Fruit fly (Drosophila melanogaster) whole organism, embryonic: ENCODE measurements around the gene wus.
A peak's percentile ranks its signal among the peaks of the same experiment; 100 is the strongest.

Source experiments
- Awh ChIP-seq: fragments of 200-800 bp; sonication (Bioruptor generic); IDR thresholded peaks from 2 replicates; pipeline ENCODE4, ENCODE4 v1.3.6; 2022; ENCODE audit warnings: missing biosample characterization, missing genetic modification characterization
- BEAF-32 ChIP-seq: fragments of 200-800 bp; sonication (Bioruptor generic); optimal IDR thresholded peaks from 3 replicates; lab custom pipeline; 2017; ENCODE audit warnings: missing biosample characterization, missing genetic modification characterization, mild to moderate bottlenecking, moderate library complexity, missing genetic modification reagents
- CG10462 ChIP-seq: fragments of 200-800 bp; sonication (Bioruptor generic); optimal IDR thresholded peaks from 2 replicates; lab custom pipeline; 2016; ENCODE audit warnings: missing biosample characterization, missing genetic modification characterization
- CG11247 ChIP-seq: fragments of 200-800 bp; sonication (Bioruptor generic); IDR thresholded peaks from 2 replicates; pipeline ENCODE4 v1.3.6; 2022; ENCODE audit warnings: missing biosample characterization, missing genetic modification characterization
- CG11695 ChIP-seq: fragments of 200-800 bp; sonication (Bioruptor generic); IDR thresholded peaks from 3 replicates; pipeline ENCODE4 v1.3.6; 2022; ENCODE audit warnings: missing biosample characterization, missing genetic modification characterization
- CG12942 ChIP-seq: fragments of 200-800 bp; sonication (Bioruptor generic); optimal IDR thresholded peaks from 3 replicates; lab custom pipeline; 2016; ENCODE audit warnings: missing biosample characterization, missing genetic modification characterization
- CG13287 ChIP-seq: fragments of 200-800 bp; sonication (Bioruptor generic); IDR thresholded peaks from 2 replicates; pipeline ENCODE4 v1.3.6; 2022; ENCODE audit warnings: missing biosample characterization, missing genetic modification characterization; ENCODE audit not compliant: partially characterized antibody
- CG13296 ChIP-seq: fragments of 200-800 bp; sonication (Bioruptor generic); optimal IDR thresholded peaks from 3 replicates; lab custom pipeline; 2018; ENCODE audit warnings: missing biosample characterization, mild to moderate bottlenecking, missing genetic modification characterization
- CG15011 ChIP-seq: fragments of 200-800 bp; sonication (Bioruptor generic); optimal IDR thresholded peaks from 3 replicates; lab custom pipeline; 2018; ENCODE audit warnings: missing biosample characterization, mild to moderate bottlenecking, missing genetic modification characterization
- CG16779 ChIP-seq: fragments of 200-800 bp; sonication (Bioruptor generic); IDR thresholded peaks from 2 replicates; pipeline ENCODE4 v1.3.6; 2022; ENCODE audit warnings: missing biosample characterization, missing genetic modification characterization
- CG18262 ChIP-seq: fragments of 200-800 bp; optimal IDR thresholded peaks from 3 replicates; lab custom pipeline; 2019; ENCODE audit warnings: missing biosample characterization, mild to moderate bottlenecking, missing genetic modification characterization, moderate library complexity
- CG2712 ChIP-seq: fragments of 200-800 bp; optimal IDR thresholded peaks from 3 replicates; lab custom pipeline; 2019; ENCODE audit warnings: missing biosample characterization, mild to moderate bottlenecking, missing genetic modification characterization, moderate library complexity
- CG30020 ChIP-seq: fragments of 200-800 bp; optimal IDR thresholded peaks from 2 replicates; lab custom pipeline; 2019; ENCODE audit warnings: missing biosample characterization, mild to moderate bottlenecking, missing genetic modification characterization, moderate library complexity
- CG33213 ChIP-seq: fragments of 200-800 bp; sonication (Bioruptor generic); optimal IDR thresholded peaks from 3 replicates; lab custom pipeline; 2016; ENCODE audit warnings: missing biosample characterization, missing genetic modification characterization
- CG3995 ChIP-seq: fragments of 200-800 bp; sonication (Bioruptor generic); optimal IDR thresholded peaks from 3 replicates; lab custom pipeline; 2016; ENCODE audit warnings: missing biosample characterization, missing genetic modification characterization
- CG8089 ChIP-seq: fragments of 200-800 bp; sonication (Bioruptor generic); optimal IDR thresholded peaks from 3 replicates; lab custom pipeline; 2016; ENCODE audit warnings: missing biosample characterization, missing genetic modification characterization
- CG8388 ChIP-seq: fragments of 200-800 bp; sonication (Bioruptor generic); optimal IDR thresholded peaks from 2 replicates; lab custom pipeline; 2019; ENCODE audit warnings: missing biosample characterization, mild to moderate bottlenecking, missing genetic modification characterization, moderate library complexity
- CG9215 ChIP-seq: fragments of 200-800 bp; sonication (Bioruptor generic); IDR thresholded peaks from 2 replicates; pipeline ENCODE4 v1.3.6; 2022; ENCODE audit warnings: missing biosample characterization, missing genetic modification characterization
- CHES-1-like ChIP-seq: fragments of 200-800 bp; sonication (Bioruptor generic); optimal IDR thresholded peaks from 2 replicates; lab custom pipeline; 2016; ENCODE audit warnings: missing biosample characterization, missing genetic modification characterization
- CrebB ChIP-seq: fragments of 200-800 bp; sonication (Bioruptor generic); optimal IDR thresholded peaks from 3 replicates; lab custom pipeline; 2018; ENCODE audit warnings: missing biosample characterization, mild to moderate bottlenecking, missing genetic modification characterization
- Dbx ChIP-seq: fragments of 200-800 bp; sonication (Bioruptor generic); IDR thresholded peaks from 3 replicates; pipeline ENCODE4 v1.3.6; 2022; ENCODE audit warnings: missing biosample characterization, missing genetic modification characterization
- Dip2 ChIP-seq: fragments of 200-800 bp; sonication (Bioruptor generic); IDR thresholded peaks from 2 replicates; pipeline ENCODE4 v1.3.6; 2022; ENCODE audit warnings: missing biosample characterization, missing genetic modification characterization
- Dp ChIP-seq: fragments of 200-800 bp; sonication (Bioruptor generic); optimal IDR thresholded peaks from 2 replicates; lab custom pipeline; 2018; ENCODE audit warnings: missing biosample characterization, mild to moderate bottlenecking, missing genetic modification characterization, moderate library complexity
- Dref ChIP-seq: fragments of 200-800 bp; sonication (Bioruptor generic); IDR thresholded peaks from 2 replicates; pipeline ENCODE4 v1.3.6; 2022; ENCODE audit warnings: missing biosample characterization, missing genetic modification characterization
- HLH54F ChIP-seq: fragments of 200-800 bp; sonication (Bioruptor generic); optimal IDR thresholded peaks from 3 replicates; lab custom pipeline; 2016; ENCODE audit warnings: missing biosample characterization, missing genetic modification characterization
- Hand ChIP-seq: fragments of 200-800 bp; sonication (Bioruptor generic); optimal IDR thresholded peaks from 2 replicates; lab custom pipeline; 2017; ENCODE audit warnings: mild to moderate bottlenecking, missing biosample characterization, missing genetic modification reagents, missing genetic modification characterization
- Hmx ChIP-seq: fragments of 200-800 bp; sonication (Bioruptor generic); optimal IDR thresholded peaks from 2 replicates; lab custom pipeline; 2016; ENCODE audit warnings: missing biosample characterization, missing genetic modification characterization
- Hsf ChIP-seq: fragments of 200-800 bp; sonication (Bioruptor generic); optimal IDR thresholded peaks from 3 replicates; lab custom pipeline; 2016; ENCODE audit warnings: missing biosample characterization, missing genetic modification characterization
- MESR4 ChIP-seq: fragments of 200-800 bp; sonication (Bioruptor generic); optimal IDR thresholded peaks from 2 replicates; lab custom pipeline; 2018; ENCODE audit warnings: missing biosample characterization, mild to moderate bottlenecking, missing genetic modification characterization, moderate library complexity
- Mad ChIP-seq: fragments of 200-800 bp; sonication (Bioruptor generic); optimal IDR thresholded peaks from 2 replicates; lab custom pipeline; 2016; ENCODE audit warnings: missing biosample characterization, missing genetic modification characterization
- Med ChIP-seq: fragments of 200-800 bp; sonication (Bioruptor generic); peaks from one replicate; lab custom pipeline; 2016; ENCODE audit warnings: missing biosample characterization, missing genetic modification characterization, mild to moderate bottlenecking, inconsistent platforms, moderate library complexity
- Mrtf ChIP-seq: fragments of 200-800 bp; sonication (Bioruptor generic); IDR thresholded peaks from 3 replicates; pipeline ENCODE4 v1.3.6; 2022; ENCODE audit warnings: missing biosample characterization, missing genetic modification characterization
- Six4 ChIP-seq: fragments of 200-800 bp; sonication (Bioruptor generic); optimal IDR thresholded peaks from 2 replicates; lab custom pipeline; 2016; ENCODE audit warnings: missing biosample characterization, missing genetic modification characterization
- Trl ChIP-seq, 3 experiments: fragments of >200 bp in 2 of 3; fragments of 200-800 bp in 1 of 3; sonication (Bioruptor generic) in 1 of 3; optimal IDR thresholded peaks; 2 replicates in 1 of 3; 3 replicates in 2 of 3; lab custom pipeline; 2016 to 2017; ENCODE audit warnings: missing biosample characterization in 1 of 3, missing genetic modification characterization in 1 of 3
- Xrp1 ChIP-seq: fragments of 200-800 bp; sonication (Bioruptor generic); IDR thresholded peaks from 2 replicates; pipeline ENCODE4 v1.3.6; 2022; ENCODE audit warnings: missing biosample characterization, missing genetic modification characterization
- ara ChIP-seq: fragments of 200-800 bp; sonication (Bioruptor generic); IDR thresholded peaks from 2 replicates; pipeline ENCODE4 v1.3.6; 2022; ENCODE audit warnings: missing biosample characterization, missing genetic modification characterization
- bsh ChIP-seq, 2 experiments: fragments of 200-800 bp; sonication (Bioruptor generic); optimal IDR thresholded peaks; 2 replicates each; lab custom pipeline; 2017 to 2018; ENCODE audit warnings: mild to moderate bottlenecking in 2 of 2, missing biosample characterization in 2 of 2, missing genetic modification characterization in 2 of 2, moderate library complexity in 1 of 2
- corto ChIP-seq: fragments of 200-800 bp; sonication (Bioruptor generic); optimal IDR thresholded peaks from 2 replicates; lab custom pipeline; 2016; ENCODE audit warnings: missing biosample characterization, mild to moderate bottlenecking, missing genetic modification characterization, moderate library complexity
- croc ChIP-seq: fragments of 200-800 bp; sonication (Bioruptor generic); conservative IDR thresholded peaks from 3 replicates; pipeline ENCODE4 v1.3.6; 2022; ENCODE audit warnings: missing biosample characterization, missing genetic modification characterization
- ems ChIP-seq: fragments of 200-800 bp; sonication (Bioruptor generic); optimal IDR thresholded peaks from 3 replicates; lab custom pipeline; 2016; ENCODE audit warnings: missing biosample characterization, missing genetic modification characterization
- fd64A ChIP-seq: fragments of 200-800 bp; sonication (Bioruptor generic); optimal IDR thresholded peaks from 3 replicates; lab custom pipeline; 2018; ENCODE audit warnings: missing biosample characterization, mild to moderate bottlenecking, missing genetic modification characterization
- gcm2 ChIP-seq: fragments of 200-800 bp; sonication (Bioruptor generic); optimal IDR thresholded peaks from 2 replicates; lab custom pipeline; 2016; ENCODE audit warnings: missing biosample characterization, missing genetic modification characterization
- gsb-n ChIP-seq: fragments of 200-800 bp; sonication (Bioruptor generic); optimal IDR thresholded peaks from 3 replicates; lab custom pipeline; 2018; ENCODE audit warnings: missing biosample characterization, mild to moderate bottlenecking, missing genetic modification characterization
- jigr1 ChIP-seq: fragments of 200-800 bp; sonication (Bioruptor generic); IDR thresholded peaks from 3 replicates; pipeline ENCODE4 v1.3.6; 2022; ENCODE audit warnings: missing biosample characterization, missing genetic modification characterization
- kni ChIP-seq: fragments of 200-800 bp; sonication (Bioruptor generic); optimal IDR thresholded peaks from 3 replicates; lab custom pipeline; 2017; ENCODE audit warnings: mild to moderate bottlenecking, missing biosample characterization, missing genetic modification reagents, missing genetic modification characterization
- nerfin-2 ChIP-seq: fragments of 200-800 bp; sonication (Bioruptor generic); IDR thresholded peaks from 2 replicates; pipeline ENCODE4 v1.3.6; 2022; ENCODE audit warnings: missing biosample characterization, missing genetic modification characterization; ENCODE audit not compliant: partially characterized antibody
- pros ChIP-seq: fragments of 200-800 bp; sonication (Bioruptor generic); optimal IDR thresholded peaks from 3 replicates; lab custom pipeline; 2019; ENCODE audit warnings: missing biosample characterization, mild to moderate bottlenecking, missing genetic modification characterization, moderate library complexity
- psq ChIP-seq: fragments of 200-800 bp; sonication (Bioruptor generic); optimal IDR thresholded peaks from 2 replicates; lab custom pipeline; 2017; ENCODE audit warnings: missing biosample characterization, missing genetic modification characterization
- seq ChIP-seq: fragments of 200-800 bp; sonication (Bioruptor generic); IDR thresholded peaks from 2 replicates; pipeline ENCODE4 v1.3.6; 2022; ENCODE audit warnings: missing biosample characterization, missing genetic modification characterization
- usp ChIP-seq: fragments of >200 bp; optimal IDR thresholded peaks from 2 replicates; lab custom pipeline; 2017; ENCODE audit warnings: missing biosample characterization, missing genetic modification characterization
- z ChIP-seq: fragments of 200-800 bp; sonication (Bioruptor generic); IDR thresholded peaks from 3 replicates; pipeline ENCODE4 v1.3.6; 2022; ENCODE audit warnings: missing biosample characterization, missing genetic modification characterization
- zfh1 ChIP-seq: fragments of 200-800 bp; sonication (Bioruptor generic); IDR thresholded peaks from 3 replicates; pipeline ENCODE4 v1.3.6; 2022; ENCODE audit warnings: missing biosample characterization, missing genetic modification characterization

wus gene

DNA sequence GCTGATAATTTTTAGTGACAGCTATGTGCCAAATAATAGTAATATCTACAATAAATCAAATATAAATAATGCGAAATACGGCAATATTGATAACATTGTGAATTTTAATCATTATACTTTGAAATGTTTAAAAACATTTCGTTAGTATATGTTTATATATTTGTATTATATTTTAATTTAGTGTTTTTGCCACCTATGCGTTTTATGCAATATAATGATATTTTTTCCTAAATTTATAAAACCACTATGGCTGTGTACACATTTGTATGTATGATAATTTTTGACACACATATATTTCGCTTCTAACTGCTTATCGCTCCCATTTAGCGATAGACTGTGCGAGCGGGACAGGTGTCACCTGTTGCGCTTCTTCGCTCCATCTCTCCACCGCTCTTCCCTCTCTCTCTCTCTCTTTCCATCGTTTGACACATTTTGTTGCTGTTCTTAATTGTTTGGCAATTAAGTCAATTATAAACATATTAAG lies 3.4 kb upstream of the wus start (continued):
- TF ChIP-seq croc (GFP tag; lab: Robert Waterston, UW) (no peak), Dip2 (GFP tag; lab: Robert Waterston, UW) (no peak), fd64A (no peak), CG2712 (peak; percentile 65), CG11695 (GFP tag; lab: Robert Waterston, UW) (peak; percentile 65), CG8089 (GFP tag; lab: Kevin White, UChicago) (no peak), gsb-n (tag; lab: Kevin White, UChicago) (peak; percentile 24), CG3995 (GFP tag; lab: Kevin White, UChicago) (no peak), CG13296 (peak; percentile 78), jigr1 (GFP tag; lab: Robert Waterston, UW) (no peak), CG8388 (GFP tag; lab: Kevin White, UChicago) (peak; percentile 44), Awh (GFP tag; lab: Robert Waterston, UW) (no peak), CG10462 (GFP tag; lab: Kevin White, UChicago) (no peak), seq (no peak), Hand (GFP tag; lab: Kevin White, UChicago) (peak; percentile 63), Dp (no peak), Med (GFP tag; lab: Kevin White, UChicago) (peak; percentile 26), psq (no peak), Mrtf (GFP tag; lab: Robert Waterston, UW) (no peak), nerfin-2 (GFP tag; lab: Robert Waterston, UW) (no peak), CG11247 (no peak), HLH54F (GFP tag; lab: Kevin White, UChicago) (no peak), Hsf (GFP tag; lab: Kevin White, UChicago) (no peak), gcm2 (GFP tag; lab: Kevin White, UChicago) (no peak), usp (GFP tag; lab: Kevin White, UChicago) (no peak), Trl (optimal IDR thresholded peaks at IDR 0.05; lab: Kevin White, UChicago) (peak in 1 of 2 experiments; percentile 26), Trl (GFP tag; optimal IDR thresholded peaks at IDR 0.05; lab: Kevin White, UChicago) (no peak), MESR4 (no peak), pros (GFP tag; lab: Kevin White, UChicago) (no peak), CG13287 (GFP tag; lab: Robert Waterston, UW) (no peak), ems (GFP tag; lab: Kevin White, UChicago) (no peak), CHES-1-like (GFP tag; lab: Kevin White, UChicago) (no peak), Dbx (GFP tag; lab: Robert Waterston, UW) (peak; percentile 49; the same call in 2 of the 3 replicates), kni (GFP tag; lab: Kevin White, UChicago) (no peak), CG12942 (GFP tag; lab: Kevin White, UChicago) (no peak), Mad (GFP tag; lab: Kevin White, UChicago) (no peak), ara (GFP tag; lab: Robert Waterston, UW) (no peak), CG15011 (GFP tag; lab: Kevin White, UChicago) (peak; percentile 61), BEAF-32 (GFP tag; lab: Kevin White, UChicago) (no peak), Hmx (no peak), CG9215 (GFP tag; lab: Robert Waterston, UW) (no peak), CrebB (tag; lab: Kevin White, UChicago) (peak; percentile 46), Xrp1 (peak; percentile 51), Six4 (GFP tag; lab: Kevin White, UChicago) (no peak), CG16779 (GFP tag; lab: Robert Waterston, UW) (no peak), CG30020 (no peak), CG33213 (GFP tag; lab: Kevin White, UChicago) (no peak), Dref (no peak), z (GFP tag; lab: Robert Waterston, UW) (no peak), CG18262 (peak; percentile 48), bsh (GFP tag; optimal IDR thresholded peaks at IDR 0.05; lab: Kevin White, UChicago) (peak in 1 of 2 experiments; percentile 57), corto (GFP tag; lab: Kevin White, UChicago) (no peak), zfh1 (GFP tag; lab: Robert Waterston, UW) (no peak)
